Worm (Caenorhabditis elegans) whole organism, L4/young adult: ENCODE measurements around the gene F23A7.8.
"Not testable (repeated sequence)": the region's sequence is repeated elsewhere in the genome, so short reads cannot be mapped to it uniquely, and the experiment has no call there.

Source experiments
- W03F9.2 ChIP-seq: fragments of 150-350 bp; optimal IDR thresholded peaks from 2 replicates; lab custom pipeline; 2014; ENCODE audit warnings: missing biosample characterization, missing genetic modification characterization
- dao-5 ChIP-seq: sonication (generic microtip); optimal IDR thresholded peaks from 2 replicates; lab custom pipeline; 2016; ENCODE audit warnings: missing genotype, missing genetic modification characterization, moderate library complexity, missing compliant biosample characterization
- him-1 ChIP-seq: sonication (generic microtip); optimal IDR thresholded peaks from 2 replicates; lab custom pipeline; 2016; ENCODE audit warnings: missing genotype, missing genetic modification reagents, missing genetic modification characterization, missing compliant biosample characterization

Gene F23A7.8

ce11 chrX:16209122-16209521, 4.1 kb upstream of the F23A7.8 start:
- no peak for TF ChIP-seq W03F9.2 (tag; lab: Kevin White, UChicago)
- TF ChIP-seq him-1 = no peak
- no peak for TF ChIP-seq dao-5 (tag; lab: Kevin White, UChicago)

DNA sequence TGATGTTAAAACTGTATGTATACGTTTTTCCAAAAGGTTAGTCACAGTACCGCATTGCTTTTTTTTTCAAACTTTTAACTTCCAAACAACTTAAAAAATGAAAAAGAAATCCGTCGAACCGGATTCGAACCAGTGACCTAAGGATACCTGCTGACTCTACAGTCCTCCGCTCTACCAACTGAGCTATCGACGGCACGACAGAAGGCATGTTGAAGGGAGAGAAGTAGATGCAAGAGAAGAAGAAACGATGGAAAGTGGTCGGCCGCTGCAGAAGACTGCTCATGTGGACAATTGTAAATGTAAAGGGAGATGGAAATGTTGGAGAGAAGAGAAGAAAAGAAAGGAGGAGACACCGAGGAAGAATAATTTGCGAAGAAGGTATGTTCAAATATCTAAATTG, 3.5 kb upstream of the F23A7.8 start:
- peak; percentile 71 for TF ChIP-seq him-1
- peak; percentile 81 for TF ChIP-seq dao-5 (tag; lab: Kevin White, UChicago)
- TF ChIP-seq W03F9.2 (tag; lab: Kevin White, UChicago) = peak; percentile 42

ce11 chrX:16210518-16210917, 2.7 kb upstream of the F23A7.8 start, which contains the start of gene R11.4:
TSS of gene R11.4 (minus strand) at chrX:16210618.
- TF ChIP-seq W03F9.2 (tag; lab: Kevin White, UChicago) (no peak), him-1 (no peak), dao-5 (tag; lab: Kevin White, UChicago) (no peak)

- TF ChIP-seq W03F9.2 (tag; lab: Kevin White, UChicago); dao-5 (tag; lab: Kevin White, UChicago); him-1: not testable (repeated sequence)
Measured at ce11 chrX:16212306-16212705, 867 bp upstream of the F23A7.8 start, which contains the start of gene F23A7.4. TSS of gene F23A7.4 (plus strand) at chrX:16212606.

- no peak for TF ChIP-seq him-1
- no peak for TF ChIP-seq W03F9.2 (tag; lab: Kevin White, UChicago)
- no peak for TF ChIP-seq dao-5 (tag; lab: Kevin White, UChicago)
Measured at ce11 chrX:16217108-16217507, 3.9 kb downstream of the F23A7.8 start, which contains the start of gene F23A7.1. TSS of gene F23A7.1 (plus strand) at chrX:16217408.

DNA sequence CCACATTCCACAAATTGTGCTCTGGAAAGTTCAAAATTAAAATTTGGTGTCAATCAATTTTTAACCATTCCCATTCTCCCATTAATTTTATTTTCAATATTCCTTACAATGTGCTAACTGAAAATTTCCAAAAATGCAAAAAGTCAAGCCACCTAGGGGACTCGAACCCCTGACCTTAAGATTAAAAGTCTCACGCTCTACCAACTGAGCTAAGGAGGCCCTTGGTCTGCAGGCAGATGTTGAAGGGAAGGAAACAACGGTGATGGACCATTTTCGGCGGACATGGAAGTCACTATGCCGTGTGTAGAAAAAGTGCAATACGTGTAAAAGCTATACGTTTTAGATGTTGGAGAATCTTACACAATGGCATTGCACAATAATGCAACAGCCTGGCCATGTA, 4.6 kb downstream of the F23A7.8 start:
- TF ChIP-seq him-1 (no peak), W03F9.2 (tag; lab: Kevin White, UChicago) (no peak)

ce11 chrX:16218306-16218705, 5.1 kb downstream of the F23A7.8 start:
- TF ChIP-seq W03F9.2 (tag; lab: Kevin White, UChicago) = no peak
- no peak for TF ChIP-seq dao-5 (tag; lab: Kevin White, UChicago)
- no peak for TF ChIP-seq him-1

- TF ChIP-seq him-1; W03F9.2 (tag; lab: Kevin White, UChicago); dao-5 (tag; lab: Kevin White, UChicago): not testable (repeated sequence)
Measured at ce11 chrX:16219710-16220109, 6.5 kb downstream of the F23A7.8 start, which contains the start of gene F23A7.3. TSS of gene F23A7.3 (plus strand) at chrX:16220010.

ce11 chrX:16228622-16229021, 15.4 kb downstream of the F23A7.8 start, which contains the start of gene F23A7.5:
TSS of gene F23A7.5 (plus strand) at chrX:16228922.
- TF ChIP-seq him-1 (no peak), dao-5 (tag; lab: Kevin White, UChicago) (no peak), W03F9.2 (tag; lab: Kevin White, UChicago) (no peak)

- TF ChIP-seq him-1 = no peak
- TF ChIP-seq dao-5 (tag; lab: Kevin White, UChicago) = no peak
- TF ChIP-seq W03F9.2 (tag; lab: Kevin White, UChicago) = no peak
Measured at ce11 chrX:16240626-16241025, 27.5 kb downstream of the F23A7.8 start.

- TF ChIP-seq dao-5 (tag; lab: Kevin White, UChicago) = no peak
Measured at ce11 chrX:16243129-16243528, 30.0 kb downstream of the F23A7.8 start.

DNA sequence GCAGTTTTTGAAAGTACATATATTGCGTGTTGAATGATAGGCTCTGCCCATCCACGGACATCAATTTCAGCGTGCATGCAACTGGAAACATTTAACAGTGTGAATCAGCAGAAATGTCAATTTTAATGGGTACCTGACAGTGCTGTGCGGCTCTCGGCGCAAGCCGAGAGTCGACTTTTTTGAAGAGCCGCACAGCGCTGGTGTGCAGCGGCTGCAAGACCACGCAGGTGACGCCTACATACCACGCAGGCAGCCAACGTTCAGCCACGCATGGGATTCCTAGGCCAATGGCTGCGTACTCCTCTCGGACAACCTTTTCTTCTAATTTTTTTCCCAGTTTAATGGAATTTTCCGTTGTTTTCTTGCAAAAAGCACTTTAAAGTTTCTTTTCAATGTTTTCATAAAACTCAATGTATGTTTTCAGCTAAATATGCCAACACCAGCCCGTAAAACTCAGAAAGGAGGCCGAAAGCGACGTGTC, 31.6 kb downstream of the F23A7.8 start, which contains the start of gene W10G6.1:
Gene W10G6.1, plus strand, starts transcription at position 431 of the 481 bp plus-strand sequence.
- TF ChIP-seq dao-5 (tag; lab: Kevin White, UChicago) = no peak
- no peak for TF ChIP-seq him-1
- no peak for TF ChIP-seq W03F9.2 (tag; lab: Kevin White, UChicago)

DNA sequence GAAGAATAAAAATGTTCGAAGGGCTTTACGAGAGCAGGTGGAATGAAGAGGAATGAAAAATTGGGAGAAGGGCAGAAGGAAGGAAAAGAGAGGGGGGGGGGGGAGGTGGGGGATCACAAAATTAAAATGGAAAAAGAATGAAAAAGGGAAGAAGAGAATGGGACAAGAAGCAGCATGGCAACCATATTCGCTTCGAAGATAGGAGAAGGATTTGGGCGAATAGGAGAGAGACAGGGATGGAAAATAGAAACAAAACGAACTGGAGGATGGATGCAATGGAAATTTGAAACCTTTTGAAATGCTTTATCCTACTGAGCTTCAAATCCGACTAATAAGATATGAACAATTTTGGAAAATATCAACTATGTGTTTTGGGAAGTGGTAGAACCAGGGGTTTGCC, 37.5 kb downstream of the F23A7.8 start, which contains the start of gene W10G6.6:
Gene W10G6.6, minus strand, starts transcription at position 101 of the 400 bp plus-strand sequence.
- TF ChIP-seq W03F9.2 (tag; lab: Kevin White, UChicago) (no peak), him-1 (no peak), dao-5 (tag; lab: Kevin White, UChicago) (no peak)

- TF ChIP-seq dao-5 (tag; lab: Kevin White, UChicago) = no peak
- no peak for TF ChIP-seq W03F9.2 (tag; lab: Kevin White, UChicago)
- TF ChIP-seq him-1 = no peak
Measured at ce11 chrX:16258503-16258902, 45.3 kb downstream of the F23A7.8 start.

ce11 chrX:16260077-16260476, 46.9 kb downstream of the F23A7.8 start:
- TF ChIP-seq dao-5 (tag; lab: Kevin White, UChicago) = no peak
- TF ChIP-seq him-1 = no peak
- TF ChIP-seq W03F9.2 (tag; lab: Kevin White, UChicago) = no peak
